Worm (Caenorhabditis elegans) whole organism, L4 larva: ENCODE data around the gene K02H11.9.

ENCODE experiments used
- D1046.2 ChIP-seq: fragments of 200-800 bp; sonication (Bioruptor generic); IDR thresholded peaks from 2 replicates; pipeline ENCODE4 v1.3.6; 2022; ENCODE audit warnings: missing genetic modification characterization, missing compliant biosample characterization
- F44E2.7 ChIP-seq: fragments of 200-800 bp; sonication (Bioruptor generic); IDR thresholded peaks from 2 replicates; pipeline ENCODE4 v2.1.2; 2022; ENCODE audit warnings: missing genetic modification characterization, missing compliant biosample characterization
- T20F7.1 ChIP-seq: fragments of 200-800 bp; sonication (Bioruptor generic); optimal IDR thresholded peaks from 2 replicates; lab custom pipeline; 2018; ENCODE audit warnings: mild to moderate bottlenecking, missing genetic modification characterization, missing compliant biosample characterization
- Y105C5A.15 ChIP-seq: fragments of 200-800 bp; sonication (Bioruptor generic); IDR thresholded peaks from 2 replicates; pipeline ENCODE4 v1.3.6; 2022; ENCODE audit warnings: missing genetic modification characterization, missing compliant biosample characterization
- ZK337.2 ChIP-seq: fragments of 200-800 bp; sonication (Bioruptor generic); IDR thresholded peaks from 2 replicates; pipeline ENCODE4 v1.3.6; 2022; ENCODE audit warnings: missing genetic modification reagents, missing genetic modification characterization, missing compliant biosample characterization
- aha-1 ChIP-seq: fragments of 150-350 bp; peaks from one replicate; lab custom pipeline; 2014; ENCODE audit warnings: missing biosample characterization, missing genetic modification characterization
- ama-1 ChIP-seq: fragments of 150-350 bp; optimal IDR thresholded peaks from 2 replicates; lab custom pipeline; 2014; ENCODE audit warnings: inconsistent platforms, mixed read lengths
- ceh-32 ChIP-seq: sonication (generic microtip); optimal IDR thresholded peaks from 2 replicates; lab custom pipeline; 2016; ENCODE audit warnings: mild to moderate bottlenecking, missing genetic modification characterization, missing compliant biosample characterization; ENCODE audit not compliant: poor library complexity
- daf-12 ChIP-seq: fragments of 150-350 bp; optimal IDR thresholded peaks from 2 replicates; lab custom pipeline; 2014; ENCODE audit warnings: missing biosample characterization, missing genetic modification reagents, missing genetic modification characterization
- daf-16 ChIP-seq, 3 experiments: sonication (generic microtip); optimal IDR thresholded peaks; 2 replicates each; lab custom pipeline; 2016 to 2017; ENCODE audit warnings: missing genetic modification characterization in 3 of 3, missing genetic modification reagents in 3 of 3, mild to moderate bottlenecking in 2 of 3, missing compliant biosample characterization in 2 of 3, missing biosample characterization in 1 of 3, moderate library complexity in 1 of 3
- daf-8 ChIP-seq: fragments of 200-800 bp; sonication (Bioruptor generic); IDR thresholded peaks from 2 replicates; pipeline ENCODE4 v1.3.6; 2022; ENCODE audit warnings: missing genetic modification characterization, missing compliant biosample characterization
- dmd-9 ChIP-seq: fragments of 200-800 bp; sonication (Bioruptor generic); IDR thresholded peaks from 2 replicates; pipeline ENCODE4 v1.3.6; 2022; ENCODE audit warnings: missing genetic modification reagents, missing genetic modification characterization, missing compliant biosample characterization
- fkh-10 ChIP-seq: fragments of 150-350 bp; optimal IDR thresholded peaks from 2 replicates; lab custom pipeline; 2014; ENCODE audit warnings: missing biosample characterization, missing genetic modification reagents, missing genetic modification characterization
- gei-8 ChIP-seq: fragments of 200-800 bp; sonication (Bioruptor generic); optimal IDR thresholded peaks from 2 replicates; lab custom pipeline; 2018; ENCODE audit warnings: mild to moderate bottlenecking, missing genetic modification characterization, missing compliant biosample characterization
- lim-7 ChIP-seq: fragments of 200-800 bp; sonication (Bioruptor generic); IDR thresholded peaks from 2 replicates; pipeline ENCODE4 v1.3.6; 2022; ENCODE audit warnings: missing genetic modification characterization, missing compliant biosample characterization
- lin-1 ChIP-seq: fragments of 200-800 bp; sonication (Bioruptor generic); IDR thresholded peaks from 2 replicates; pipeline ENCODE4 v1.3.6; 2022; ENCODE audit warnings: missing genetic modification reagents, missing genetic modification characterization, missing compliant biosample characterization
- lin-13 ChIP-seq: fragments of 150-350 bp; optimal IDR thresholded peaks from 2 replicates; lab custom pipeline; 2014; ENCODE audit warnings: missing biosample characterization, missing genetic modification reagents, missing genetic modification characterization
- lsy-2 ChIP-seq, 2 experiments: fragments of 150-350 bp in 1 of 2; sonication (generic microtip) in 1 of 2; optimal IDR thresholded peaks; 2 replicates each; lab custom pipeline; 2014 to 2017; ENCODE audit warnings: missing biosample characterization in 2 of 2, missing genetic modification characterization in 2 of 2
- mdl-1 ChIP-seq, 2 experiments: fragments of 150-350 bp in 1 of 2; sonication (generic microtip) in 1 of 2; optimal IDR thresholded peaks; 2 replicates each; lab custom pipeline; 2014 to 2017; ENCODE audit warnings: missing biosample characterization in 2 of 2, missing genetic modification characterization in 2 of 2
- mes-2 ChIP-seq: sonication (generic microtip); optimal IDR thresholded peaks from 2 replicates; lab custom pipeline; 2016; ENCODE audit warnings: missing genotype, mild to moderate bottlenecking, missing genetic modification characterization, missing compliant biosample characterization; ENCODE audit not compliant: poor library complexity, severe bottlenecking
- nhr-10 ChIP-seq: fragments of 150-350 bp; optimal IDR thresholded peaks from 2 replicates; lab custom pipeline; 2014; ENCODE audit warnings: missing biosample characterization, missing genetic modification characterization
- nhr-11 ChIP-seq: fragments of 150-350 bp; optimal IDR thresholded peaks from 2 replicates; lab custom pipeline; 2014; ENCODE audit warnings: missing biosample characterization, missing genetic modification characterization
- nhr-111 ChIP-seq: fragments of 200-800 bp; sonication (Bioruptor generic); optimal IDR thresholded peaks from 2 replicates; lab custom pipeline; 2018; ENCODE audit warnings: mild to moderate bottlenecking, missing genetic modification characterization, missing compliant biosample characterization
- nhr-237 ChIP-seq: sonication (generic microtip); optimal IDR thresholded peaks from 2 replicates; lab custom pipeline; 2017; ENCODE audit warnings: missing biosample characterization, missing genetic modification characterization
- nhr-25 ChIP-seq: sonication (generic microtip); optimal IDR thresholded peaks from 2 replicates; lab custom pipeline; 2017; ENCODE audit warnings: missing genetic modification characterization, mild to moderate bottlenecking, missing compliant biosample characterization, antibody characterized with exemption, moderate library complexity, borderline replicate concordance; ENCODE audit not compliant: insufficient read depth
- nhr-28 ChIP-seq: fragments of 150-350 bp; optimal IDR thresholded peaks from 2 replicates; lab custom pipeline; 2014; ENCODE audit warnings: missing biosample characterization, missing genetic modification characterization
- nhr-42 ChIP-seq: fragments of 200-800 bp; sonication (Bioruptor generic); IDR thresholded peaks from 2 replicates; pipeline ENCODE4 v1.3.6; 2022; ENCODE audit warnings: missing genetic modification characterization, missing compliant biosample characterization
- nhr-48 ChIP-seq: sonication (generic microtip); optimal IDR thresholded peaks from 2 replicates; lab custom pipeline; 2016; ENCODE audit warnings: mild to moderate bottlenecking, missing genetic modification characterization, missing compliant biosample characterization
- php-3 ChIP-seq: fragments of 200-800 bp; sonication (Bioruptor generic); IDR thresholded peaks from 2 replicates; pipeline ENCODE4 v1.3.6; 2022; ENCODE audit warnings: missing genetic modification reagents, missing genetic modification characterization, missing compliant biosample characterization
- pqm-1 ChIP-seq: sonication (generic microtip); optimal IDR thresholded peaks from 2 replicates; lab custom pipeline; 2017; ENCODE audit warnings: missing biosample characterization, missing genetic modification characterization
- sdz-12 ChIP-seq: fragments of 200-800 bp; sonication (Bioruptor generic); optimal IDR thresholded peaks from 2 replicates; lab custom pipeline; 2018; ENCODE audit warnings: mild to moderate bottlenecking, missing genetic modification characterization, missing compliant biosample characterization
- skn-1 ChIP-seq: fragments of 150-350 bp; optimal IDR thresholded peaks from 2 replicates; lab custom pipeline; 2014; ENCODE audit warnings: missing biosample characterization, missing genetic modification characterization
- spr-1 ChIP-seq: sonication (generic microtip); optimal IDR thresholded peaks from 2 replicates; lab custom pipeline; 2016; ENCODE audit warnings: mild to moderate bottlenecking, missing genetic modification characterization, missing compliant biosample characterization
- tag-97 ChIP-seq: fragments of 200-800 bp; sonication (Bioruptor generic); IDR thresholded peaks from 2 replicates; pipeline ENCODE4 v1.3.6; 2022; ENCODE audit warnings: missing genetic modification characterization, missing compliant biosample characterization
- unc-130 ChIP-seq: sonication (generic microtip); optimal IDR thresholded peaks from 2 replicates; lab custom pipeline; 2016; ENCODE audit warnings: missing genetic modification reagents, missing genetic modification characterization, missing compliant biosample characterization
- unc-62 ChIP-seq, 3 experiments: fragments of 150-350 bp in 1 of 3; sonication (generic microtip); optimal IDR thresholded peaks in 2 of 3; peaks in 1 of 3; 1 replicate in 1 of 3; 2 replicates in 2 of 3; lab custom pipeline; 2014 to 2017; ENCODE audit warnings: missing biosample characterization in 3 of 3, missing genetic modification characterization in 3 of 3, missing genetic modification reagents in 3 of 3, missing genotype in 1 of 3
- zag-1 ChIP-seq: fragments of 150-350 bp; optimal IDR thresholded peaks from 2 replicates; lab custom pipeline; 2014; ENCODE audit warnings: missing biosample characterization, missing genetic modification characterization
- zfp-2 ChIP-seq: sonication (generic microtip); optimal IDR thresholded peaks from 2 replicates; lab custom pipeline; 2016; ENCODE audit warnings: mild to moderate bottlenecking, missing genetic modification characterization, missing compliant biosample characterization
- zfp-3 ChIP-seq: fragments of 200-800 bp; sonication (Bioruptor generic); conservative IDR thresholded peaks from 2 replicates; pipeline ENCODE4 v1.3.6; 2022; ENCODE audit warnings: missing genetic modification reagents, missing genetic modification characterization, missing compliant biosample characterization

The K02H11.9 gene

DNA sequence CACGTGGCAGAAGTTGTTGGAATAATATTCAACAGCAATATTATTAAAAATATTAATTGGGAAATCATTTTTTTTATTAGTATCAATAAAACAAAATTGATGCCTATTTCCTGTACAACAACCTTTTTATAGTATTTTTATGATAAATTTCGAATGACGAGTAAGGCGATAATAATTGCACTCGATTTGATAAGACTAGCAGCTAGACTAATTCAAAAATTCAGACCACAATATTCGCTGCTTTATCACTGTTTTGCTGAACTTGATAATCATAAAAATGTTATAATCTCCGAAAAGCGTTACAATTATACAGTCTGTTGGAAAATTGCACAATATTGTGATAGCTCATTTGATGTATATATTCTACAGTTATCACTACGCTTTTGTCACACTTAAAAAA, 8.8 kb upstream of the K02H11.9 start, which contains the start of gene oac-32:
TSS of gene oac-32 (minus strand) at position 90 of the 400 bp plus-strand sequence.
- TF ChIP-seq nhr-48 (tag; lab: Kevin White, UChicago) (no peak), daf-16 (GFP tag; optimal IDR thresholded peaks at IDR 0.05; lab: Kevin White, UChicago) (no peak), daf-16 (tag; optimal IDR thresholded peaks at IDR 0.05; lab: Kevin White, UChicago) (peak; percentile 27), daf-12 (tag; lab: Kevin White, UChicago) (no peak), ama-1 (lab: Kevin White, UChicago) (no peak), lin-1 (no peak), php-3 (peak; percentile 64; the same call in 1 of the 2 replicates), nhr-237 (tag; lab: Kevin White, UChicago) (no peak), zfp-2 (tag; lab: Kevin White, UChicago) (no peak), F44E2.7 (GFP tag; lab: Robert Waterston, UW) (no peak), pqm-1 (peak; percentile 33), fkh-10 (GFP tag; lab: Kevin White, UChicago) (no peak), T20F7.1 (GFP tag; lab: Kevin White, UChicago) (no peak), skn-1 (tag; lab: Kevin White, UChicago) (no peak), ZK337.2 (GFP tag; lab: Robert Waterston, UW) (no peak), tag-97 (GFP tag; lab: Robert Waterston, UW) (no peak), sdz-12 (no peak), dmd-9 (GFP tag; lab: Robert Waterston, UW) (no peak), spr-1 (no peak), nhr-11 (tag; lab: Kevin White, UChicago) (no peak), nhr-10 (tag; lab: Kevin White, UChicago) (no peak), nhr-28 (tag; lab: Kevin White, UChicago) (peak; percentile 24), ceh-32 (tag; lab: Kevin White, UChicago) (no peak)

DNA sequence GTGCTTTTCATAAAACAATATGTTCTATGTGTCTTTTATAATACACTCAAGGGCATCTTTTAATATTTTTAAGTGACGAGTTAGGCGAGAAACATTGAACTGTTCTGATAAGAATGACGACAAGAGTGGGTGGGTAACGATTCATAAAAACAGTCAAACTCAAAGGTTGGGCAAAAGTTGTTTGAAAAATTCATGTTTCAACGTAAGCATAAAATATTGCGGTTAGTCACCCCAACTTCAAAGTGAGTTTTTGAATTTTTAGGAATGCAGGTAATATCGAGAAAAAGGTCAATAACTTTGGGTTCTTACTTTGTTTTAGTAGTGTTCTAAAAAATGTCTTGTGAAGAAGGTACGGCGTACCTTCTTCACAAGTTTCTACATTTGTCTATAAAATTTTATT, 4.9 kb upstream of the K02H11.9 start, which contains the start of gene oac-31:
TSS of gene oac-31 (minus strand) at position 101 of the 400 bp plus-strand sequence.
- no peak for TF ChIP-seq nhr-111 (GFP tag; lab: Kevin White, UChicago)
- TF ChIP-seq pqm-1: peak; percentile 20
- TF ChIP-seq nhr-28 (tag; lab: Kevin White, UChicago): peak; percentile 1

DNA sequence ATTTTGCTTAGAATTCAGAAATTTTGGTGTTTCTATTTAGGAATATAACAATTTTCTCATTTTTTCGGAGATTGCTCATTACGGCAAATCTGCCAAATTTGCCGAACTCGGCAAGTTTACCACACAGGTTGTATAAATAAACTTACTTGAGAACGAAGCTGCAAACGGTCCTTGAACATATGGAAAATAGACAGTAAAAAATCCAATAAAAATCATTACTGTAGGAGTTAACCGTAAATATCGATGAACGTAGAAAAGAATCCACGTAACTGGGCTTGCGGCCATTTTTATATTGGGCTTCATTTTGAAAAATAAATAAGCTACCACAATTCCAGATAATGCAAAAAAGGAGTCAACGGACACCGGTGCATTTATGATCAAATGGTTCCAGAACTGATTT, 3.4 kb upstream of the K02H11.9 start:
- TF ChIP-seq aha-1: peak; percentile 94
- no peak for TF ChIP-seq D1046.2 (GFP tag; lab: Robert Waterston, UW)
- no peak for TF ChIP-seq mdl-1 (tag; optimal IDR thresholded peaks at IDR 0.05; lab: Kevin White, UChicago)
- TF ChIP-seq nhr-237 (tag; lab: Kevin White, UChicago): no peak
- no peak for TF ChIP-seq spr-1

DNA sequence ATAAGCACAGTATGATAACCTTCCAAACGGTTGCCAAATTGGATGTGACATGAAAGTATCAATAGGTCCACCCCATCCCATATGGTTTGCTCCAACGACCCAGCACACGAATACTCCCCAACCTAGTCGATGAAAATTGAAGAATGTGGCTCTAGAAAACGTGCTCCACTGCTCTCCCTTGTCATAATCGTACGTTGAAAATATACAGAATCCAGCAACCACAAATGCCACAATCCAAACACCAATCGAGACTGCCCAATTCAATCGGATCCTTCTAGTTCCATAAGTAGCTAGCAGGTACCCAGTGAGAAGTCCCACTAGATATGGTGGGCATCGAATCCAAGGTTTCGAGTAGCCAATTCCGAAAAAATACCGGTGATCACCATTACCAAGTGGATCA, 2.0 kb upstream of the K02H11.9 start:
- TF ChIP-seq lim-7: no peak
- peak in 1 of 2 experiments; percentile 93 for TF ChIP-seq unc-62 (GFP tag; optimal IDR thresholded peaks at IDR 0.05 in 1 of 2; lab: Kevin White, UChicago)
- no peak for TF ChIP-seq unc-62 (tag; optimal IDR thresholded peaks at IDR 0.05; lab: Kevin White, UChicago)
- TF ChIP-seq, all 104 proteins: peak for 1

DNA sequence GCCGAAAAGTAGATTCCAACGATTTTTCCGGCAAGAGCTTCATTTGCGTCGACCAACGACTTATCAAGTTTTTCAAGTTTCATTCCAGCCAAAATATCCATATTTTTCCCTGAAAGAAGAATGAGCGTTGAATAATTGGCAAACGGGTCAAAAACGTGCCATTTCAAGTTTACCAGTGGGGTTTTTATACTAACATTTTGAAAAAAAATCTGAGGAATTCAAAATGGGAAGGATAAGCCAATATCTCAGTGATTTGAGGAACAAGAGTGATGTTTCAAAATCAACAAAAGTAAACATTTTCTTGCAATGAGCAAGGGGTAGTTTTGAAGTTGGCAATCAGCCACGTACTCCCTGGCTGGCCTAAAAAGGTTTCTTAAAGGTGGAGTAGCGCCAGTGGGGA, 2.6 kb downstream of the K02H11.9 start, which contains the start of gene trx-5:
TSS of gene trx-5 (minus strand) at position 101 of the 400 bp plus-strand sequence.
- TF ChIP-seq zfp-3 (GFP tag; lab: Robert Waterston, UW) (no peak), lin-13 (GFP tag; lab: Kevin White, UChicago) (no peak), zag-1 (tag; lab: Kevin White, UChicago) (no peak), mes-2 (tag; lab: Kevin White, UChicago) (no peak), ZK337.2 (GFP tag; lab: Robert Waterston, UW) (no peak), daf-12 (tag; lab: Kevin White, UChicago) (no peak), unc-130 (no peak), gei-8 (no peak), nhr-25 (tag; lab: Kevin White, UChicago) (no peak), nhr-28 (tag; lab: Kevin White, UChicago) (no peak), daf-8 (GFP tag; lab: Robert Waterston, UW) (no peak), Y105C5A.15 (GFP tag; lab: Robert Waterston, UW) (no peak), sdz-12 (no peak), nhr-42 (no peak), unc-62 (GFP tag; optimal IDR thresholded peaks at IDR 0.05 in 1 of 2; lab: Kevin White, UChicago) (no peak), unc-62 (tag; optimal IDR thresholded peaks at IDR 0.05; lab: Kevin White, UChicago) (no peak), lsy-2 (tag; optimal IDR thresholded peaks at IDR 0.05; lab: Kevin White, UChicago) (no peak), nhr-111 (GFP tag; lab: Kevin White, UChicago) (no peak), nhr-237 (tag; lab: Kevin White, UChicago) (no peak)
